Fruit fly (Drosophila melanogaster): ENCODE measurements around the gene CG13101.

CG13101 gene

DNA sequence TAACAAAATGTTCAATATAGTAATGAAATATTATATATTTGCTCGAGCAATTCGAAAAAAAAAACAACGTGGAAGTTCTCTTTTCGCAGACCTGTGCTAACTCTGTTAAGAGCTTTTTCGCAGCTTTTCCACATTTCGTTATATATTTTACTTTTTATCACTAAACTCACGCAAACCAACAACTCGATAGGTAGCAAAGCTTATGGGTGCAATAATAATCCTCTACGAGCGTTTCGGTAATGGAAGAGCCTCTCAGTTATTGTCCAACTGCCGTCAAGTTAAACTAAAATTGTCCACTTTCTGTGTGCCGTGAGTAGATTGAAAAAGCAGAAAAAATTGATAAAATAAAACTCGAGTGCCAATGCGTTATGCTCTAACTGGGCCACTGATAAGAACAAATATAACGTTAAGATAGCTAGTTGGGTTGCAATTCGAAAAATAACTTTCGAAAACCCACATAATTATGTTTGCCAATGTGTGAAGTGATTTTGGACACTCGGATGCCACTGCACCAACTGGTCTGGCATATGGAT, 50.9 kb downstream of the CG13101 start, which contains the start of gene Tsp29Fa:
Gene Tsp29Fa (plus strand): TSS at position 253 of the 533 bp plus-strand sequence.
- TF ChIP-seq GATAe (GFP tag; conservative IDR thresholded peaks at IDR 0.05) (peak; percentile 40; the same call in 1 of the 2 replicates), Doc3 (GFP tag; IDR thresholded peaks at IDR 0.05; ENCODE audit: partially characterized antibody) (no peak), Hr39 (optimal IDR thresholded peaks at IDR 0.05) (no peak), CG2202 (tag; optimal IDR thresholded peaks at IDR 0.05) (no peak), lab (GFP tag; optimal IDR thresholded peaks at IDR 0.05) (peak; percentile 0), grn (GFP tag; optimal IDR thresholded peaks at IDR 0.05) (peak; percentile 80), ham (GFP tag; IDR thresholded peaks at IDR 0.05) (no peak), Med (GFP tag) (peak; percentile 9), Jarid2 (GFP tag; optimal IDR thresholded peaks at IDR 0.05) (peak; percentile 17), Ets65A (GFP tag) (peak; percentile 57), CG34376 (GFP tag; optimal IDR thresholded peaks at IDR 0.05) (peak; percentile 71), CG10431 (GFP tag; optimal IDR thresholded peaks at IDR 0.05) (no peak), exex (tag; optimal IDR thresholded peaks at IDR 0.05) (peak; percentile 64), Fer2 (tag; optimal IDR thresholded peaks at IDR 0.05) (no peak), crp (GFP tag; optimal IDR thresholded peaks at IDR 0.05) (no peak), chinmo (GFP tag; IDR thresholded peaks at IDR 0.05; ENCODE audit: partially characterized antibody) (0 out of 4 replicates have a peak, but pooled peaks have one; percentile 45), vnd (GFP tag; IDR thresholded peaks at IDR 0.05; ENCODE audit: partially characterized antibody) (0 out of 3 replicates have a peak, but pooled peaks have one; percentile 33), CG8281 (tag; optimal IDR thresholded peaks at IDR 0.05) (peak; percentile 23), NC2β (GFP tag; optimal IDR thresholded peaks at IDR 0.05) (no peak), CG6654 (GFP tag; optimal IDR thresholded peaks at IDR 0.05) (no peak), CG9876 (GFP tag; optimal IDR thresholded peaks at IDR 0.05) (no peak)

DNA sequence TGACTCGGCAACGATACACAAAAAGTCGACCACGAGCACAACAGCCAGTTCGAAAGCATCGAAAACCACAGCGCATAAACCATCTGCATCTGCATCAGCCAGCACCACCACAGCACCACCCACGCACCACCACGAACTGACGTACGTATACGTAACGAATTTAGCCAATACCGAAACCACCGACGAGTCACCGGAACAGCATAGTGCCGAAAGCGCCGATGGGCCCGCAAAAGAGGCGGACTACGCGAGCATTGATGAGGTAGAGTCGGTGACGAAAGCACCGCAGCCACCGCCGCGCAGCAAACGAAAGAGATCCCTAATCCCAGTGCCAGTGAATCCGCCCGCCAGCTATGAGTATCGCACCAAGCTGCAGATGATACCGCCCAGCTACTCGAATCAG, 53.5 kb downstream of the CG13101 start:
- TF ChIP-seq CG4328 (GFP tag; optimal IDR thresholded peaks at IDR 0.05) (no peak), Meics (GFP tag; optimal IDR thresholded peaks at IDR 0.05) (peak; percentile 75), CG17385 (GFP tag; optimal IDR thresholded peaks at IDR 0.05) (no peak), CG10462 (GFP tag; optimal IDR thresholded peaks at IDR 0.05) (no peak), sr (GFP tag; IDR thresholded peaks at IDR 0.05) (0 out of 3 replicates have a peak, but pooled peaks have one; percentile 41), CG10431 (GFP tag; optimal IDR thresholded peaks at IDR 0.05) (no peak), tna (GFP tag; IDR thresholded peaks at IDR 0.05; ENCODE audit: partially characterized antibody) (no peak), CG9437 (GFP tag; optimal IDR thresholded peaks at IDR 0.05) (peak; percentile 78), sens (GFP tag) (peak; percentile 9), CG7556 (GFP tag; optimal IDR thresholded peaks at IDR 0.05) (no peak)
